Fruit fly (Drosophila melanogaster): ENCODE measurements around the gene Ugt35D1.

Gene Ugt35D1

dm6 chr3R:31395222-31395831 lies at the start of gene Ugt35D1, which contains the start of gene Gcn2:
Gene Ugt35D1 (minus strand): TSS chr3R:31395304.
Gene Gcn2 (plus strand): TSS chr3R:31395660.
- no peak for TF ChIP-seq usp (GFP tag; optimal IDR thresholded peaks at IDR 0.05)
- TF ChIP-seq psq (optimal IDR thresholded peaks at IDR 0.05) = no peak
- TF ChIP-seq CG8478 (optimal IDR thresholded peaks at IDR 0.05) = no peak
- TF ChIP-seq pan (optimal IDR thresholded peaks at IDR 0.05) = no peak
- no peak for TF ChIP-seq Dll (optimal IDR thresholded peaks at IDR 0.05)
- no peak for TF ChIP-seq EcR (GFP tag; optimal IDR thresholded peaks at IDR 0.05)

dm6 chr3R:31443455-31443854 lies 48.4 kb upstream of the Ugt35D1 start:
- TF ChIP-seq Dll (optimal IDR thresholded peaks at IDR 0.05) (no peak), pan (optimal IDR thresholded peaks at IDR 0.05) (no peak), psq (optimal IDR thresholded peaks at IDR 0.05) (no peak), CG8478 (optimal IDR thresholded peaks at IDR 0.05) (no peak), EcR (GFP tag; optimal IDR thresholded peaks at IDR 0.05) (no peak), usp (GFP tag; optimal IDR thresholded peaks at IDR 0.05) (no peak)

dm6 chr3R:31443023-31443422 lies 47.9 kb upstream of the Ugt35D1 start:
- TF ChIP-seq usp (GFP tag; optimal IDR thresholded peaks at IDR 0.05) = no peak
- TF ChIP-seq CG8478 (optimal IDR thresholded peaks at IDR 0.05) = no peak
- TF ChIP-seq Dll (optimal IDR thresholded peaks at IDR 0.05) = no peak

dm6 chr3R:31440561-31440960 lies 45.5 kb upstream of the Ugt35D1 start:
- TF ChIP-seq usp (GFP tag; optimal IDR thresholded peaks at IDR 0.05) (no peak), Dll (optimal IDR thresholded peaks at IDR 0.05) (no peak), EcR (GFP tag; optimal IDR thresholded peaks at IDR 0.05) (no peak), CG8478 (optimal IDR thresholded peaks at IDR 0.05) (no peak), psq (optimal IDR thresholded peaks at IDR 0.05) (no peak), pan (optimal IDR thresholded peaks at IDR 0.05) (no peak)

- TF ChIP-seq usp (GFP tag; optimal IDR thresholded peaks at IDR 0.05) (no peak), pan (optimal IDR thresholded peaks at IDR 0.05) (no peak), psq (optimal IDR thresholded peaks at IDR 0.05) (no peak)
These were observed 44.9 kb upstream of the Ugt35D1 start for dm6 chr3R:31439986-31440385.

- no peak for TF ChIP-seq usp (GFP tag; optimal IDR thresholded peaks at IDR 0.05)
- no peak for TF ChIP-seq psq (optimal IDR thresholded peaks at IDR 0.05)
- TF ChIP-seq Dll (optimal IDR thresholded peaks at IDR 0.05) = no peak
- TF ChIP-seq CG8478 (optimal IDR thresholded peaks at IDR 0.05) = no peak
- no peak for TF ChIP-seq EcR (GFP tag; optimal IDR thresholded peaks at IDR 0.05)
- no peak for TF ChIP-seq pan (optimal IDR thresholded peaks at IDR 0.05)
These were observed 43.8 kb upstream of the Ugt35D1 start for dm6 chr3R:31438856-31439255.

- no peak for TF ChIP-seq CG8478 (optimal IDR thresholded peaks at IDR 0.05)
These were observed 42.4 kb upstream of the Ugt35D1 start for dm6 chr3R:31437420-31438058.

dm6 chr3R:31435619-31436018 lies 40.5 kb upstream of the Ugt35D1 start:
- TF ChIP-seq Dll (optimal IDR thresholded peaks at IDR 0.05) (no peak), psq (optimal IDR thresholded peaks at IDR 0.05) (no peak)

- TF ChIP-seq psq (optimal IDR thresholded peaks at IDR 0.05) = no peak
These were observed 29.3 kb upstream of the Ugt35D1 start for dm6 chr3R:31424427-31424826.

- TF ChIP-seq pan (optimal IDR thresholded peaks at IDR 0.05) (peak; percentile 37), CG8478 (optimal IDR thresholded peaks at IDR 0.05) (no peak), EcR (GFP tag; optimal IDR thresholded peaks at IDR 0.05) (no peak), usp (GFP tag; optimal IDR thresholded peaks at IDR 0.05) (no peak)
These were observed 26.9 kb upstream of the Ugt35D1 start for dm6 chr3R:31421995-31422394.

- TF ChIP-seq CG8478 (optimal IDR thresholded peaks at IDR 0.05) (no peak), Dll (optimal IDR thresholded peaks at IDR 0.05) (no peak), psq (optimal IDR thresholded peaks at IDR 0.05) (no peak), EcR (GFP tag; optimal IDR thresholded peaks at IDR 0.05) (no peak), pan (optimal IDR thresholded peaks at IDR 0.05) (no peak), usp (GFP tag; optimal IDR thresholded peaks at IDR 0.05) (no peak)
These were observed 25.6 kb upstream of the Ugt35D1 start for dm6 chr3R:31420675-31421074.

dm6 chr3R:31419531-31419930 lies 24.4 kb upstream of the Ugt35D1 start:
- TF ChIP-seq Dll (optimal IDR thresholded peaks at IDR 0.05) (no peak), pan (optimal IDR thresholded peaks at IDR 0.05) (no peak), EcR (GFP tag; optimal IDR thresholded peaks at IDR 0.05) (no peak), CG8478 (optimal IDR thresholded peaks at IDR 0.05) (no peak), usp (GFP tag; optimal IDR thresholded peaks at IDR 0.05) (no peak), psq (optimal IDR thresholded peaks at IDR 0.05) (no peak)

dm6 chr3R:31409627-31410201 lies 14.6 kb upstream of the Ugt35D1 start:
- TF ChIP-seq pan (optimal IDR thresholded peaks at IDR 0.05) (peak; percentile 76), EcR (GFP tag; optimal IDR thresholded peaks at IDR 0.05) (no peak), usp (GFP tag; optimal IDR thresholded peaks at IDR 0.05) (no peak)
